Worm (Caenorhabditis elegans): Measurements from ENCODE around the gene F09E5.3.

Gene F09E5.3

DNA sequence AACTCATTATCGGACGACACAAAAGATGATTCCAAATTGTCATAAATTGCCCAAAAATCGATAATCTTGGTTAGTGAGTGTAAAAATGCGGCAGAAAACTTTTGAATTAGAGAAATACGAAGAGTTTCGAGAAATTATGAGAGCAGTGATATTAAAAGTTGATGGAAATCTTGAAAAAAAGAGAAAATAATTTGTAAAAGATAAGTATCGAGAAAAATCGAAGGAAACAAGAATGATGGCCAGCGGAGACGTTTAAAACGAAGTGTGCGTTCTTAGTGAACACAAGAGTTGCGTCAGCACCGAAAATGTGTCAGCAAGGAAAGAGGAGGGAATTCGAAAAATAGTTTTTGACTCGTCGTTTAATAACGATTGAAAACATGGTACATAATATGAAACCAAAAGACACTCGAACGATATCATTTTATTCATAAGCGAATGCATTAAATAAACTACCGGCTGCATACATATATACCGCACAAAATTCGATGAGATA lies 16.1 kb downstream of the F09E5.3 start, which contains the start of gene ndx-6 (continued):
- 0 out of 2 replicates have a peak, but pooled peaks have one; percentile 33 for TF ChIP-seq attf-3 (GFP tag; conservative IDR thresholded peaks at IDR 0.05)
- peak; percentile 52; the same call in 1 of the 2 replicates for TF ChIP-seq pbrm-1 (GFP tag; IDR thresholded peaks at IDR 0.05)
- 0 out of 2 replicates have a peak, but pooled peaks have one; percentile 55 for TF ChIP-seq B0336.3 (GFP tag; IDR thresholded peaks at IDR 0.05)
- peak; percentile 46 for TF ChIP-seq lsl-1 (GFP tag; optimal IDR thresholded peaks at IDR 0.05)
- peak; percentile 60; the same call in 1 of the 2 replicates for TF ChIP-seq ceh-100 (GFP tag; IDR thresholded peaks at IDR 0.05)
- TF ChIP-seq hsf-1 (GFP tag; IDR thresholded peaks at IDR 0.05) = peak; percentile 53; the same call in 1 of the 2 replicates
- TF ChIP-seq ztf-6 (GFP tag; IDR thresholded peaks at IDR 0.05) = no peak
- TF ChIP-seq F49E8.2 (tag; optimal IDR thresholded peaks at IDR 0.05; ENCODE audit: insufficient read depth) = peak; percentile 30

DNA sequence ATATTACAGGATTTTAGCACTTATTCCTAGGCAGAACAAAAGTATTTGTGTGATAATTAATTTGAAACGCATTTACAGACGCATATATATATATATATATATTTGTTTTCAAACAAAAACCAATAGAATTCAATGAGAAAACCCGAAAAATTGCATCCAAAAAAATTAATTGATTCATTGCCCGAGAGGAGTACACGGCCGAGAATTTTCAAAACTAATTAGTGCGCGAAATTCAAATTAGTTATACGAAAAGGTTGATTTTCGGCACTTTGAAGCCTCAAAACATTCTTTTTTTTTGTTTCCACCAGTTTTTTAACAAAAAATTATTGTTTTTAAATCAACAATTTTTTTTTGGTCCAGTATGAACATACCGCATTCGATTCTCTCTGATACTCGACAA lies 17.6 kb downstream of the F09E5.3 start:
- TF ChIP-seq somi-1 (GFP tag; optimal IDR thresholded peaks at IDR 0.05) = no peak
- TF ChIP-seq lin-54 (GFP tag; optimal IDR thresholded peaks at IDR 0.05) = peak; percentile 25
- no peak; the same call in 1 of the 2 replicates for TF ChIP-seq F33H1.4 (GFP tag; IDR thresholded peaks at IDR 0.05)
- TF ChIP-seq ztf-22 (GFP tag; optimal IDR thresholded peaks at IDR 0.05) = no peak
- TF ChIP-seq Y95B8A.8 (GFP tag; IDR thresholded peaks at IDR 0.05) = no peak
- no peak for TF ChIP-seq mes-4 (tag; optimal IDR thresholded peaks at IDR 0.05)

DNA sequence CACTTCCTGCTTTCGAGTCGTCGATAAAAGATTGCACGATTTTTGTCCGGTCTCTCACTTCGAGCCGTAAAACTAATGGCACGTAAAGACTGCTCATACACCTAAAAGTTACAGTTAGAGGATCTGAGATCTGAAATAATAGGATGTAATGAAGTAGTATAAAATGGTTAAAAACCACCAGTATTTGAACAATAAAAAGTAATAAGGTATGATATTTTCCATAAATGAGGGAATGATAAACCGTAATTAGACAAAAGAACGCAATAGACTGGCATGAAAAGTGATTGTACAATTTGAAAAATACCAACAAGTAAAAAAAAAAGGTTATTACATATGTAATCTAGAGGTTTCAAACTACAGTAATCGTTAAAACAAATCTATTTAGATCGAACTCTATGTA lies 19.3 kb downstream of the F09E5.3 start, which contains the start of gene brap-2:
brap-2 (minus strand) TSS at position 101 of the 400 bp plus-strand sequence.
- TF ChIP-seq pha-4 (tag; optimal IDR thresholded peaks at IDR 0.05) (no peak), mcd-1 (GFP tag; IDR thresholded peaks at IDR 0.05) (no peak), snpc-1.3 (tag; optimal IDR thresholded peaks at IDR 0.05; ENCODE audit: insufficient read depth) (no peak), dpff-1 (tag; optimal IDR thresholded peaks at IDR 0.05) (no peak), B0035.1 (tag; optimal IDR thresholded peaks at IDR 0.05) (no peak), ztf-26 (tag; optimal IDR thresholded peaks at IDR 0.05) (no peak), somi-1 (GFP tag; optimal IDR thresholded peaks at IDR 0.05) (no peak)

DNA sequence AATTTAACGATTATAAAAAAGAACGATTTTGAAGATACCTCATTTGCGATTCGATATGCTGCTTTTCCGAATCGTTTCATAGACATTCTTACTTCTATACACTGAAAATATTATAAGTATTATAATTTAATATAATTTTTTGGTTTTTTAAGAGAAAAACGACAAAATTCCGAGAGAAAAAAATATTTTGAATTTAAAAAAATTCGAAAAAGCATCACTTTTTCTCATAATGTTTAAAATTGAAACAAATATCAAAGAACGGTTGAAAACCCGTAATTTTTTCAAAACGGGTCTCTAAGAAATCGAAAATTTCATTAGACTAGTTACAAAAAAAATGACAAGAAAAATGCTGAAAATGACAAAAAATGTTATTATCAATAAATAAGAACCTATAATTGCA lies 21.8 kb downstream of the F09E5.3 start, which contains the start of gene pink-1:
pink-1 (minus strand) TSS at position 101 of the 400 bp plus-strand sequence.
- TF ChIP-seq snpc-3.4 (tag; optimal IDR thresholded peaks at IDR 0.05) (no peak), Y56A3A.18 (GFP tag; IDR thresholded peaks at IDR 0.05) (no peak), nhr-179 (tag; optimal IDR thresholded peaks at IDR 0.05) (no peak), ztf-25 (GFP tag; IDR thresholded peaks at IDR 0.05) (no peak), hlh-26 (GFP tag; conservative IDR thresholded peaks at IDR 0.05) (no peak), lin-35 (GFP tag; optimal IDR thresholded peaks at IDR 0.05) (no peak), ztf-18 (tag; optimal IDR thresholded peaks at IDR 0.05) (no peak), tbx-9 (tag; optimal IDR thresholded peaks at IDR 0.05; ENCODE audit: borderline replicate concordance) (no peak), sptf-2 (GFP tag; optimal IDR thresholded peaks at IDR 0.05) (no peak), F10E7.11 (tag; optimal IDR thresholded peaks at IDR 0.05) (no peak), somi-1 (GFP tag; optimal IDR thresholded peaks at IDR 0.05) (no peak), pbrm-1 (GFP tag; IDR thresholded peaks at IDR 0.05) (no peak), let-607 (tag; optimal IDR thresholded peaks at IDR 0.05) (no peak), F49E8.2 (tag; optimal IDR thresholded peaks at IDR 0.05; ENCODE audit: insufficient read depth) (no peak), cebp-1 (GFP tag; IDR thresholded peaks at IDR 0.05) (no peak), cebp-1 (tag; optimal IDR thresholded peaks at IDR 0.05) (no peak), egl-18 (GFP tag; IDR thresholded peaks at IDR 0.05) (no peak)

Measured in whole organism, young adult.